Worm (Caenorhabditis elegans): ENCODE results near the gene F59A2.5.

F59A2.5 gene

ce11 chrIII:3390144-3390543 is 14.5 kb upstream of the F59A2.5 start:
- TF ChIP-seq lin-32 (GFP tag; optimal IDR thresholded peaks at IDR 0.05) (no peak), nhr-76 (tag; optimal IDR thresholded peaks at IDR 0.05) (no peak), mab-5 (tag; optimal IDR thresholded peaks at IDR 0.05) (no peak), nhr-237 (tag; optimal IDR thresholded peaks at IDR 0.05) (no peak), ceh-83 (GFP tag; optimal IDR thresholded peaks at IDR 0.05) (no peak)

ce11 chrIII:3393687-3394086 is 11.0 kb upstream of the F59A2.5 start, which contains the start of gene mlc-4:
TSS of gene mlc-4 (minus strand) at chrIII:3393787.
- no peak for TF ChIP-seq mep-1 (tag; optimal IDR thresholded peaks at IDR 0.05)

- TF ChIP-seq drap-1 (GFP tag; optimal IDR thresholded peaks at IDR 0.05) = no peak
- no peak for TF ChIP-seq snpc-4 (tag; optimal IDR thresholded peaks at IDR 0.05)
- no peak for TF ChIP-seq lin-13 (tag; optimal IDR thresholded peaks at IDR 0.05)
- no peak for TF ChIP-seq pha-4 (tag; optimal IDR thresholded peaks at IDR 0.05)
- no peak for TF ChIP-seq ztf-11 (tag; optimal IDR thresholded peaks at IDR 0.05)
- TF ChIP-seq flh-1 (GFP tag; optimal IDR thresholded peaks at IDR 0.05) = no peak
- no peak for TF ChIP-seq M03D4.4 (tag; optimal IDR thresholded peaks at IDR 0.05)
- no peak for TF ChIP-seq nhr-28 (tag; optimal IDR thresholded peaks at IDR 0.05)
- no peak for TF ChIP-seq zip-8 (tag; optimal IDR thresholded peaks at IDR 0.05)
- TF ChIP-seq nhr-237 (tag; optimal IDR thresholded peaks at IDR 0.05) = no peak
- no peak for TF ChIP-seq mep-1 (tag; optimal IDR thresholded peaks at IDR 0.05)
- no peak for TF ChIP-seq elt-3 (tag; optimal IDR thresholded peaks at IDR 0.05)
- TF ChIP-seq tbx-8 (GFP tag; optimal IDR thresholded peaks at IDR 0.05) = no peak
Observed at ce11 chrIII:3395112-3395511, 9.6 kb upstream of the F59A2.5 start.

- TF ChIP-seq unc-120 (tag; optimal IDR thresholded peaks at IDR 0.05; ENCODE audit: poor library complexity, severe bottlenecking) (peak; percentile 88), ham-2 (GFP tag; optimal IDR thresholded peaks at IDR 0.05) (peak; percentile 20), unc-39 (tag; optimal IDR thresholded peaks at IDR 0.05) (no peak), hlh-1 (tag; optimal IDR thresholded peaks at IDR 0.05) (no peak), cnd-1 (tag; optimal IDR thresholded peaks at IDR 0.05) (no peak), zip-8 (tag; optimal IDR thresholded peaks at IDR 0.05) (no peak), mls-2 (tag; optimal IDR thresholded peaks at IDR 0.05) (no peak), nhr-12 (tag; optimal IDR thresholded peaks at IDR 0.05) (no peak), drap-1 (GFP tag; optimal IDR thresholded peaks at IDR 0.05) (no peak), ztf-11 (tag; optimal IDR thresholded peaks at IDR 0.05) (no peak), sptf-1 (tag; optimal IDR thresholded peaks at IDR 0.05) (no peak), sem-2 (GFP tag; optimal IDR thresholded peaks at IDR 0.05) (no peak), lsy-2 (tag; optimal IDR thresholded peaks at IDR 0.05) (no peak), lin-13 (tag; optimal IDR thresholded peaks at IDR 0.05) (no peak), mab-5 (tag; optimal IDR thresholded peaks at IDR 0.05) (no peak), blmp-1 (tag; optimal IDR thresholded peaks at IDR 0.05) (no peak), ceh-83 (GFP tag; optimal IDR thresholded peaks at IDR 0.05) (no peak), flh-1 (GFP tag; optimal IDR thresholded peaks at IDR 0.05) (no peak), lin-32 (GFP tag; optimal IDR thresholded peaks at IDR 0.05) (no peak), ces-1 (GFP tag; optimal IDR thresholded peaks at IDR 0.05) (peak; percentile 27)
Observed at ce11 chrIII:3395874-3396467, 8.7 kb upstream of the F59A2.5 start, which contains the start of gene cri-3. TSS of gene cri-3 (plus strand) at chrIII:3396355.

- TF ChIP-seq lsy-2 (tag; optimal IDR thresholded peaks at IDR 0.05) (no peak), sem-2 (GFP tag; optimal IDR thresholded peaks at IDR 0.05) (no peak)
Observed at ce11 chrIII:3397678-3398077, 7.0 kb upstream of the F59A2.5 start, which contains the start of gene clpf-1. TSS of gene clpf-1 (plus strand) at chrIII:3397743.

ce11 chrIII:3398485-3398884 is 6.2 kb upstream of the F59A2.5 start:
- TF ChIP-seq M03D4.4 (tag; optimal IDR thresholded peaks at IDR 0.05) = peak; percentile 12
- TF ChIP-seq unc-62 (GFP tag; optimal IDR thresholded peaks at IDR 0.05) = no peak
- TF ChIP-seq snpc-4 (tag; optimal IDR thresholded peaks at IDR 0.05) = no peak
- TF ChIP-seq nhr-237 (tag; optimal IDR thresholded peaks at IDR 0.05) = no peak
- no peak for TF ChIP-seq ces-1 (GFP tag; optimal IDR thresholded peaks at IDR 0.05)
- TF ChIP-seq ceh-83 (GFP tag; optimal IDR thresholded peaks at IDR 0.05) = no peak
